Fruit fly (Drosophila melanogaster) Kc167 (cell line): ENCODE measurements around the gene dpr9.

Experiments
- insv ChIP-seq: fragments of >200 bp; optimal IDR thresholded peaks from 3 replicates; lab custom pipeline; 2018; ENCODE audit warnings: missing external identifiers
- psq ChIP-seq: fragments of >200 bp; optimal IDR thresholded peaks from 2 replicates; lab custom pipeline; 2017; ENCODE audit warnings: missing external identifiers

DNA sequence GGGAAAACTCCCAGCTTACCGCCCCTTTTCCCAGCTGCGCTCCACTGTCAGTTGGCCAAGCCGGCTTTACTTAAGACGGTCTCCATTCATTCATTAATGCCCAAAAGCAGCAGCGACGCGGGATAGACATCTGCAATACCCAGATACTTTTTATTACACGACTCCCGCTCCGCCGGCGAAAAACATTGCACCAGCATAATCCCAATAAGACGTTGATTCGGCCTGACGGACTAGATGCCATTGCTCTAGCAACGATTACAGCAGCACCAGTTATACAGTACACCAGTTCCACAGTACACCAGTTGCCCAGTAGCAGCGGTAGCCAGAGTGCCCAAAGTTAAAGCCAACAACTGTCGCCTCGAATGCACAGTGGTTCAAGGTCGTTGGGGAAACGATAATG, 48.8 kb upstream of the dpr9 start:
- TF ChIP-seq psq (no peak), insv (lab: Kevin White, UChicago) (no peak)
